Fruit fly (Drosophila melanogaster) whole organism, embryonic: ENCODE results near the gene shams.

Source experiments
- Adf1 ChIP-seq: fragments of 200-800 bp; sonication (Bioruptor generic); IDR thresholded peaks from 2 replicates; pipeline ENCODE4 v1.3.6; 2022; ENCODE audit warnings: missing biosample characterization, missing genetic modification characterization
- Bdp1 ChIP-seq: fragments of 200-800 bp; sonication (Bioruptor generic); optimal IDR thresholded peaks from 3 replicates; lab custom pipeline; 2016; ENCODE audit warnings: missing biosample characterization, missing genetic modification characterization
- CG10267 ChIP-seq: fragments of 200-800 bp; sonication (Bioruptor generic); optimal IDR thresholded peaks from 2 replicates; lab custom pipeline; 2018; ENCODE audit warnings: missing biosample characterization, mild to moderate bottlenecking, missing genetic modification characterization, moderate library complexity
- CG10654 ChIP-seq: fragments of 200-800 bp; sonication (Bioruptor generic); optimal IDR thresholded peaks from 2 replicates; lab custom pipeline; 2016; ENCODE audit warnings: missing biosample characterization, missing genetic modification characterization
- CG10979 ChIP-seq: fragments of 200-800 bp; sonication (Bioruptor generic); optimal IDR thresholded peaks from 2 replicates; lab custom pipeline; 2018; ENCODE audit warnings: missing biosample characterization, mild to moderate bottlenecking, missing genetic modification characterization, moderate library complexity
- CG11456 ChIP-seq: fragments of 200-800 bp; sonication (Bioruptor generic); IDR thresholded peaks from 3 replicates; pipeline ENCODE4 v1.3.6; 2022; ENCODE audit warnings: missing biosample characterization, missing genetic modification characterization
- CG12155 ChIP-seq: fragments of 200-800 bp; sonication (Bioruptor generic); optimal IDR thresholded peaks from 3 replicates; lab custom pipeline; 2016; ENCODE audit warnings: missing biosample characterization, missing genetic modification characterization
- CG13775 ChIP-seq: fragments of 200-800 bp; sonication (Bioruptor generic); optimal IDR thresholded peaks from 3 replicates; lab custom pipeline; 2017; ENCODE audit warnings: missing biosample characterization, mild to moderate bottlenecking, missing genetic modification characterization
- CG14860 ChIP-seq: fragments of 200-800 bp; sonication (Bioruptor generic); IDR thresholded peaks from 3 replicates; pipeline ENCODE4 v1.3.6; 2022; ENCODE audit warnings: missing biosample characterization, missing genetic modification characterization; ENCODE audit not compliant: partially characterized antibody
- CG1647 ChIP-seq: fragments of 200-800 bp; sonication (Bioruptor generic); optimal IDR thresholded peaks from 3 replicates; lab custom pipeline; 2016; ENCODE audit warnings: missing biosample characterization, missing genetic modification characterization
- CG18476 ChIP-seq: fragments of 200-800 bp; sonication (Bioruptor generic); optimal IDR thresholded peaks from 2 replicates; lab custom pipeline; 2016; ENCODE audit warnings: missing biosample characterization, mild to moderate bottlenecking, missing genetic modification characterization
- CG18619 ChIP-seq: fragments of 200-800 bp; sonication (Bioruptor generic); optimal IDR thresholded peaks from 3 replicates; lab custom pipeline; 2017; ENCODE audit warnings: missing biosample characterization, mild to moderate bottlenecking, missing genetic modification characterization
- CG32767 ChIP-seq: fragments of 200-800 bp; sonication (Bioruptor generic); IDR thresholded peaks from 2 replicates; pipeline ENCODE4 v1.3.6; 2022; ENCODE audit warnings: missing biosample characterization, missing genetic modification characterization
- CG3281 ChIP-seq: fragments of 200-800 bp; sonication (Bioruptor generic); optimal IDR thresholded peaks from 3 replicates; lab custom pipeline; 2017; ENCODE audit warnings: missing biosample characterization, mild to moderate bottlenecking, missing genetic modification characterization
- CG7963 ChIP-seq: fragments of 200-800 bp; sonication (Bioruptor generic); IDR thresholded peaks from 3 replicates; pipeline ENCODE4 v1.3.6; 2022; ENCODE audit warnings: missing biosample characterization, missing genetic modification characterization; ENCODE audit not compliant: partially characterized antibody
- CG8478 ChIP-seq: fragments of >200 bp; optimal IDR thresholded peaks from 2 replicates; lab custom pipeline; 2018
- CG8765 ChIP-seq: fragments of 200-800 bp; sonication (Bioruptor generic); IDR thresholded peaks from 2 replicates; pipeline ENCODE4 v1.3.6; 2022; ENCODE audit warnings: missing biosample characterization, missing genetic modification characterization
- Chrac-16 ChIP-seq: fragments of 200-800 bp; sonication (Bioruptor generic); optimal IDR thresholded peaks from 3 replicates; lab custom pipeline; 2016; ENCODE audit warnings: missing biosample characterization, missing genetic modification characterization
- Dad ChIP-seq: fragments of 200-800 bp; sonication (Bioruptor generic); optimal IDR thresholded peaks from 3 replicates; lab custom pipeline; 2016; ENCODE audit warnings: missing biosample characterization, missing genetic modification characterization
- Dbx ChIP-seq: fragments of 200-800 bp; sonication (Bioruptor generic); IDR thresholded peaks from 3 replicates; pipeline ENCODE4 v1.3.6; 2022; ENCODE audit warnings: missing biosample characterization, missing genetic modification characterization
- Dp ChIP-seq: fragments of 200-800 bp; sonication (Bioruptor generic); optimal IDR thresholded peaks from 2 replicates; lab custom pipeline; 2018; ENCODE audit warnings: missing biosample characterization, mild to moderate bottlenecking, missing genetic modification characterization, moderate library complexity
- Dref ChIP-seq: fragments of 200-800 bp; sonication (Bioruptor generic); IDR thresholded peaks from 2 replicates; pipeline ENCODE4 v1.3.6; 2022; ENCODE audit warnings: missing biosample characterization, missing genetic modification characterization
- E2f2 ChIP-seq: fragments of 200-800 bp; sonication (Bioruptor generic); IDR thresholded peaks from 2 replicates; pipeline ENCODE4 v1.3.6; 2022; ENCODE audit warnings: missing biosample characterization, missing genetic modification characterization
- ERR ChIP-seq: fragments of 200-800 bp; sonication (Bioruptor generic); optimal IDR thresholded peaks from 2 replicates; lab custom pipeline; 2016; ENCODE audit warnings: missing biosample characterization, missing genetic modification characterization
- Elba2 ChIP-seq: fragments of 200-800 bp; sonication (Bioruptor generic); optimal IDR thresholded peaks from 3 replicates; lab custom pipeline; 2016; ENCODE audit warnings: missing biosample characterization, missing genetic modification characterization
- Ets65A ChIP-seq: fragments of 200-800 bp; sonication (Bioruptor generic); peaks from one replicate; lab custom pipeline; 2016; ENCODE audit warnings: missing biosample characterization, missing genetic modification characterization
- HLH54F ChIP-seq: fragments of 200-800 bp; sonication (Bioruptor generic); optimal IDR thresholded peaks from 3 replicates; lab custom pipeline; 2016; ENCODE audit warnings: missing biosample characterization, missing genetic modification characterization
- Hr3 ChIP-seq: fragments of 200-800 bp; sonication (Bioruptor generic); optimal IDR thresholded peaks from 3 replicates; lab custom pipeline; 2016; ENCODE audit warnings: missing biosample characterization, missing genetic modification characterization
- Lhr ChIP-seq: fragments of 200-800 bp; sonication (Bioruptor generic); optimal IDR thresholded peaks from 3 replicates; lab custom pipeline; 2017; ENCODE audit warnings: mild to moderate bottlenecking, missing biosample characterization, missing genetic modification reagents, missing genetic modification characterization
- Lpt ChIP-seq: fragments of >200 bp; optimal IDR thresholded peaks from 2 replicates; lab custom pipeline; 2018; ENCODE audit warnings: missing biosample characterization, missing genetic modification characterization
- Pdp1 ChIP-seq, 2 experiments: fragments of 200-800 bp; sonication (Bioruptor generic); optimal IDR thresholded peaks; 3 replicates each; lab custom pipeline; 2016; ENCODE audit warnings: missing biosample characterization in 2 of 2, missing genetic modification characterization in 2 of 2, mild to moderate bottlenecking in 1 of 2, moderate library complexity in 1 of 2
- Scr ChIP-seq: fragments of 200-800 bp; sonication (Bioruptor generic); IDR thresholded peaks from 2 replicates; pipeline ENCODE4 v1.3.6; 2022; ENCODE audit warnings: missing biosample characterization, missing genetic modification characterization; ENCODE audit not compliant: partially characterized antibody
- Sox100B ChIP-seq: fragments of 200-800 bp; sonication (Bioruptor generic); optimal IDR thresholded peaks from 3 replicates; lab custom pipeline; 2018; ENCODE audit warnings: missing biosample characterization, mild to moderate bottlenecking, missing genetic modification characterization
- cas ChIP-seq: fragments of 200-800 bp; sonication (Bioruptor generic); IDR thresholded peaks from 2 replicates; pipeline ENCODE4 v1.3.6; 2022; ENCODE audit warnings: missing biosample characterization, missing genetic modification characterization
- chm ChIP-seq: fragments of 200-800 bp; sonication (Bioruptor generic); IDR thresholded peaks from 2 replicates; pipeline ENCODE4 v1.3.6; 2022; ENCODE audit warnings: missing biosample characterization, missing genetic modification characterization
- fu2 ChIP-seq: fragments of 200-800 bp; sonication (Bioruptor generic); optimal IDR thresholded peaks from 2 replicates; lab custom pipeline; 2016; ENCODE audit warnings: missing biosample characterization, missing genetic modification characterization
- gce ChIP-seq: fragments of 200-800 bp; sonication (Bioruptor generic); IDR thresholded peaks from 3 replicates; pipeline ENCODE4 v1.3.6; 2022; ENCODE audit warnings: missing biosample characterization, missing genetic modification characterization
- gfzf ChIP-seq: fragments of 200-800 bp; sonication (Bioruptor generic); optimal IDR thresholded peaks from 2 replicates; lab custom pipeline; 2016; ENCODE audit warnings: missing biosample characterization, mild to moderate bottlenecking, missing genetic modification characterization, moderate library complexity
- gsb-n ChIP-seq: fragments of 200-800 bp; sonication (Bioruptor generic); optimal IDR thresholded peaks from 3 replicates; lab custom pipeline; 2018; ENCODE audit warnings: missing biosample characterization, mild to moderate bottlenecking, missing genetic modification characterization
- insv ChIP-seq, 2 experiments: fragments of 200-800 bp; sonication (Bioruptor generic); optimal IDR thresholded peaks; 3 replicates each; lab custom pipeline; 2016 to 2018; ENCODE audit warnings: missing biosample characterization in 2 of 2, missing genetic modification characterization in 2 of 2
- lola ChIP-seq, 3 experiments: fragments of >200 bp in 2 of 3; fragments of 200-800 bp in 1 of 3; sonication (Bioruptor generic) in 1 of 3; optimal IDR thresholded peaks; 2 replicates each; lab custom pipeline; 2017 to 2019; ENCODE audit warnings: missing biosample characterization in 3 of 3, missing genetic modification characterization in 3 of 3, mild to moderate bottlenecking in 1 of 3, moderate library complexity in 1 of 3
- phol ChIP-seq: fragments of 200-800 bp; sonication (Bioruptor generic); optimal IDR thresholded peaks from 3 replicates; lab custom pipeline; 2018; ENCODE audit warnings: missing biosample characterization, mild to moderate bottlenecking, missing genetic modification characterization, moderate library complexity
- slp2 ChIP-seq: fragments of 200-800 bp; sonication (Bioruptor generic); optimal IDR thresholded peaks from 2 replicates; lab custom pipeline; 2016; ENCODE audit warnings: missing biosample characterization, missing genetic modification characterization
- sob ChIP-seq: fragments of 200-800 bp; sonication (Bioruptor generic); IDR thresholded peaks from 2 replicates; pipeline ENCODE4 v1.3.6; 2022; ENCODE audit warnings: missing biosample characterization, missing genetic modification characterization
- stwl ChIP-seq: fragments of 200-800 bp; sonication (Bioruptor generic); optimal IDR thresholded peaks from 3 replicates; lab custom pipeline; 2018; ENCODE audit warnings: missing biosample characterization, mild to moderate bottlenecking, missing genetic modification characterization, moderate library complexity
- tna ChIP-seq: fragments of 200-800 bp; sonication (Bioruptor generic); IDR thresholded peaks from 2 replicates; pipeline ENCODE4 v1.3.6; 2022; ENCODE audit warnings: missing biosample characterization, missing genetic modification characterization; ENCODE audit not compliant: partially characterized antibody
- usp ChIP-seq: fragments of >200 bp; optimal IDR thresholded peaks from 2 replicates; lab custom pipeline; 2017; ENCODE audit warnings: missing biosample characterization, missing genetic modification characterization

shams gene

dm6 chr3R:25044816-25045551, 29.4 kb downstream of the shams start, which contains the start of gene 5PtaseI (continued):
- peak; percentile 9 for TF ChIP-seq CG10267 (tag; lab: Kevin White, UChicago)
- 0 out of 2 replicates have a peak, but pooled peaks have one; percentile 47 for TF ChIP-seq CG32767 (GFP tag; lab: Robert Waterston, UW)
- no peak for TF ChIP-seq gsb-n (tag; lab: Kevin White, UChicago)
- TF ChIP-seq Dp (GFP tag; lab: Kevin White, UChicago), result peak; percentile 65
- TF ChIP-seq Dref (GFP tag; lab: Robert Waterston, UW), result peak; percentile 32; the same call in 1 of the 2 replicates
- TF ChIP-seq Elba2 (GFP tag; lab: Kevin White, UChicago), result peak; percentile 4

DNA sequence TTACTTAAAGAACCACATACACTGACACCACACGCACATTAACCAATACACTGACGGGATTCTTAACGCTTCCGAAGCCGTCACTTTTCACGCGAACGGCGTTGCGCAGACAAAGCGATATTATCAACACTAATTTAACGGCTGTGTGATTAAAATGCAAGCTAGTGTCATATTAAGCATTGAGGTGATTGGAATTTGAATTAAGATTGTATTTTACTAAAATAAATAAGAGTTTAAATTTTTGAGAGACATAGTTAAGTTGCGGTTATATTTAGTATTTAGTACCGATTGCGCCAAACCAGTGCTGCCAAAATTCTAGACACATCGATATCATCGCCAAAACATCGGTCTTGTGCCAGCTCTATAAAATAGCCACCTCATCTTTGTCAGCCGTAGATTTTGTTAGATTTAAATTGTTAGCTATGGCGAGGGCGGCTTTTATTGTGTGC, 35.4 kb downstream of the shams start, which contains the start of the genes Ythdf and bai:
Gene Ythdf, minus strand, starts transcription at position 222 of the 449 bp plus-strand sequence.
Gene bai, plus strand, starts transcription at position 347 of the 449 bp plus-strand sequence.
- TF ChIP-seq CG3281, result peak; percentile 56
- peak; percentile 41 for TF ChIP-seq CG18476
- peak in 1 of 3 experiments; percentile 27 for TF ChIP-seq lola (GFP tag; optimal IDR thresholded peaks at IDR 0.05; lab: Kevin White, UChicago)
- peak; percentile 65 for TF ChIP-seq E2f2
- TF ChIP-seq Lhr (GFP tag; lab: Kevin White, UChicago), result peak; percentile 48
- no peak for TF ChIP-seq CG8765 (GFP tag; lab: Robert Waterston, UW)
- TF ChIP-seq Ets65A, result peak; percentile 93
- TF ChIP-seq CG7963 (GFP tag; lab: Robert Waterston, UW), result peak; percentile 55; the same call in 1 of the 3 replicates
- TF ChIP-seq Hr3 (GFP tag; lab: Kevin White, UChicago), result peak; percentile 40
- TF ChIP-seq CG10654, result peak; percentile 18
- TF ChIP-seq CG13775 (GFP tag; lab: Kevin White, UChicago), result peak; percentile 46
- peak; percentile 13 for TF ChIP-seq ERR (GFP tag; lab: Kevin White, UChicago)
- peak; percentile 53 for TF ChIP-seq HLH54F
- TF ChIP-seq chm, result 0 out of 2 replicates have a peak, but pooled peaks have one; percentile 13
- peak; percentile 11 for TF ChIP-seq Bdp1
- TF ChIP-seq stwl (tag; lab: Kevin White, UChicago), result peak; percentile 54
- peak; percentile 18 for TF ChIP-seq CG1647 (GFP tag; lab: Kevin White, UChicago)
- peak; percentile 91 for TF ChIP-seq Scr (GFP tag; lab: Robert Waterston, UW)
- TF ChIP-seq Dbx, result peak; percentile 56; the same call in 1 of the 3 replicates
- no peak for TF ChIP-seq usp
- no peak for TF ChIP-seq Adf1 (GFP tag; lab: Robert Waterston, UW)
- 0 out of 3 replicates have a peak, but pooled peaks have one; percentile 47 for TF ChIP-seq CG11456 (GFP tag; lab: Robert Waterston, UW)
- peak; percentile 27 for TF ChIP-seq Dad (GFP tag; lab: Kevin White, UChicago)
- no peak for TF ChIP-seq cas (GFP tag; lab: Robert Waterston, UW)
- peak in 1 of 2 experiments; percentile 28 for TF ChIP-seq Pdp1 (GFP tag; optimal IDR thresholded peaks at IDR 0.05; lab: Kevin White, UChicago)
- TF ChIP-seq CG14860, result peak; percentile 86
- TF ChIP-seq Lpt (GFP tag; lab: Kevin White, UChicago), result no peak
- TF ChIP-seq fu2 (GFP tag; lab: Kevin White, UChicago), result peak; percentile 5
- TF ChIP-seq tna (GFP tag; lab: Robert Waterston, UW), result peak; percentile 72
- TF ChIP-seq CG18619, result no peak
- peak; percentile 63 for TF ChIP-seq CG12155 (GFP tag; lab: Kevin White, UChicago)
- peak; percentile 56 for TF ChIP-seq sob (GFP tag; lab: Robert Waterston, UW)
- peak; percentile 25 for TF ChIP-seq Chrac-16 (GFP tag; lab: Kevin White, UChicago)
- TF ChIP-seq CG10979 (tag; lab: Kevin White, UChicago), result peak; percentile 1
- no peak for TF ChIP-seq Sox100B (GFP tag; lab: Kevin White, UChicago)
- TF ChIP-seq insv (GFP tag; optimal IDR thresholded peaks at IDR 0.05; lab: Kevin White, UChicago), result peak in 1 of 2 experiments; percentile 1
- TF ChIP-seq gce (GFP tag; lab: Robert Waterston, UW), result no peak
- peak; percentile 51 for TF ChIP-seq gfzf
- peak; percentile 40 for TF ChIP-seq CG8478 (lab: Kevin White, UChicago)
- peak; percentile 62 for TF ChIP-seq phol (tag; lab: Kevin White, UChicago)
- TF ChIP-seq slp2 (GFP tag; lab: Kevin White, UChicago), result peak; percentile 12
